Fruit fly (Drosophila melanogaster) whole organism, embryonic: ENCODE data around the gene Srp9.

Experiments used
- Adf1 ChIP-seq: fragments of 200-800 bp; sonication (Bioruptor generic); IDR thresholded peaks from 2 replicates; pipeline ENCODE4 v1.3.6; 2022; ENCODE audit warnings: missing biosample characterization, missing genetic modification characterization
- BEAF-32 ChIP-seq: fragments of 200-800 bp; sonication (Bioruptor generic); optimal IDR thresholded peaks from 3 replicates; lab custom pipeline; 2017; ENCODE audit warnings: missing biosample characterization, missing genetic modification characterization, mild to moderate bottlenecking, moderate library complexity, missing genetic modification reagents
- Bgb ChIP-seq: fragments of 200-800 bp; sonication (Bioruptor generic); IDR thresholded peaks from 2 replicates; pipeline ENCODE4 v1.3.6; 2022; ENCODE audit warnings: missing biosample characterization, missing genetic modification characterization; ENCODE audit not compliant: partially characterized antibody
- C15 ChIP-seq: fragments of 200-800 bp; sonication (Bioruptor generic); IDR thresholded peaks from 3 replicates; pipeline ENCODE4 v1.3.6; 2022; ENCODE audit warnings: missing biosample characterization, missing genetic modification characterization
- CG10543 ChIP-seq: fragments of 200-800 bp; sonication (Bioruptor generic); optimal IDR thresholded peaks from 3 replicates; lab custom pipeline; 2017; ENCODE audit warnings: missing biosample characterization, mild to moderate bottlenecking, missing genetic modification characterization, moderate library complexity
- CG1233 ChIP-seq: fragments of 200-800 bp; sonication (Bioruptor generic); optimal IDR thresholded peaks from 4 replicates; lab custom pipeline; 2018; ENCODE audit warnings: missing biosample characterization, mild to moderate bottlenecking, missing genetic modification characterization
- CG12744 ChIP-seq: fragments of 200-800 bp; sonication (Bioruptor generic); optimal IDR thresholded peaks from 2 replicates; lab custom pipeline; 2016; ENCODE audit warnings: missing biosample characterization, missing genetic modification characterization
- CG13296 ChIP-seq: fragments of 200-800 bp; sonication (Bioruptor generic); optimal IDR thresholded peaks from 3 replicates; lab custom pipeline; 2018; ENCODE audit warnings: missing biosample characterization, mild to moderate bottlenecking, missing genetic modification characterization
- CG14965 ChIP-seq: fragments of 200-800 bp; sonication (Bioruptor generic); optimal IDR thresholded peaks from 2 replicates; lab custom pipeline; 2016; ENCODE audit warnings: missing biosample characterization, missing genetic modification characterization, borderline replicate concordance
- CG15479 ChIP-seq: fragments of 200-800 bp; sonication (Bioruptor generic); optimal IDR thresholded peaks from 3 replicates; lab custom pipeline; 2019; ENCODE audit warnings: missing biosample characterization, mild to moderate bottlenecking, missing genetic modification characterization, moderate library complexity
- CG1602 ChIP-seq: fragments of 200-800 bp; sonication (Bioruptor generic); optimal IDR thresholded peaks from 3 replicates; lab custom pipeline; 2016; ENCODE audit warnings: missing biosample characterization, missing genetic modification characterization
- CG16779 ChIP-seq: fragments of 200-800 bp; sonication (Bioruptor generic); IDR thresholded peaks from 2 replicates; pipeline ENCODE4 v1.3.6; 2022; ENCODE audit warnings: missing biosample characterization, missing genetic modification characterization
- CG1832 ChIP-seq: fragments of 200-800 bp; sonication (Bioruptor generic); optimal IDR thresholded peaks from 2 replicates; lab custom pipeline; 2017; ENCODE audit warnings: missing biosample characterization, mild to moderate bottlenecking, missing genetic modification characterization, inconsistent platforms
- CG31365 ChIP-seq: fragments of 200-800 bp; sonication (Bioruptor generic); optimal IDR thresholded peaks from 2 replicates; lab custom pipeline; 2018; ENCODE audit warnings: missing biosample characterization, mild to moderate bottlenecking, missing genetic modification characterization
- CG34422 ChIP-seq: fragments of 200-800 bp; sonication (Bioruptor generic); IDR thresholded peaks from 3 replicates; pipeline ENCODE4 v1.3.6; 2022; ENCODE audit warnings: missing biosample characterization, missing genetic modification characterization
- CG43689 ChIP-seq: fragments of 200-800 bp; sonication (Bioruptor generic); IDR thresholded peaks from 2 replicates; pipeline ENCODE4 v1.3.6; 2022; ENCODE audit warnings: missing biosample characterization, missing genetic modification characterization
- CG4617 ChIP-seq: fragments of 200-800 bp; sonication (Bioruptor generic); optimal IDR thresholded peaks from 3 replicates; lab custom pipeline; 2016; ENCODE audit warnings: missing biosample characterization, missing genetic modification characterization, borderline replicate concordance
- CG7928 ChIP-seq: fragments of 200-800 bp; sonication (Bioruptor generic); optimal IDR thresholded peaks from 2 replicates; lab custom pipeline; 2017; ENCODE audit warnings: missing biosample characterization, mild to moderate bottlenecking, missing genetic modification characterization
- CG8290 ChIP-seq, 3 experiments: fragments of 200-800 bp; sonication (Bioruptor generic); optimal IDR thresholded peaks; 2 replicates each; lab custom pipeline; 2016 to 2019; ENCODE audit warnings: missing biosample characterization in 3 of 3, missing genetic modification characterization in 3 of 3, mild to moderate bottlenecking in 2 of 3, moderate library complexity in 1 of 3
- CG8359 ChIP-seq: fragments of 200-800 bp; sonication (Bioruptor generic); optimal IDR thresholded peaks from 2 replicates; lab custom pipeline; 2017; ENCODE audit warnings: missing biosample characterization, mild to moderate bottlenecking, missing genetic modification characterization, borderline replicate concordance
- CG8924 ChIP-seq: fragments of 200-800 bp; optimal IDR thresholded peaks from 3 replicates; lab custom pipeline; 2019; ENCODE audit warnings: missing biosample characterization, mild to moderate bottlenecking, missing genetic modification characterization, moderate library complexity
- CTCF ChIP-seq: fragments of 200-800 bp; sonication (Bioruptor generic); optimal IDR thresholded peaks from 2 replicates; lab custom pipeline; 2017; ENCODE audit warnings: missing biosample characterization, mild to moderate bottlenecking, missing genetic modification characterization, moderate library complexity
- CkIIα-i1 ChIP-seq: fragments of 200-800 bp; sonication (Bioruptor generic); IDR thresholded peaks from 2 replicates; pipeline ENCODE4 v1.3.6; 2022; ENCODE audit warnings: missing biosample characterization, missing genetic modification characterization
- D ChIP-seq, 2 experiments: fragments of 200-800 bp in 1 of 2; fragments of >200 bp in 1 of 2; sonication (Bioruptor generic) in 1 of 2; optimal IDR thresholded peaks; 2 replicates in 1 of 2; 3 replicates in 1 of 2; lab custom pipeline; 2017; ENCODE audit warnings: mild to moderate bottlenecking in 1 of 2, missing biosample characterization in 1 of 2, missing genetic modification characterization in 1 of 2, missing genetic modification reagents in 1 of 2
- Dip3 ChIP-seq: fragments of 200-800 bp; sonication (Bioruptor generic); optimal IDR thresholded peaks from 3 replicates; lab custom pipeline; 2016; ENCODE audit warnings: missing biosample characterization, missing genetic modification characterization
- Eip74EF ChIP-seq, 2 experiments: fragments of 200-800 bp in 1 of 2; fragments of >200 bp in 1 of 2; sonication (Bioruptor generic) in 1 of 2; optimal IDR thresholded peaks; 2 replicates each; lab custom pipeline; 2017 to 2019; ENCODE audit warnings: missing biosample characterization in 2 of 2, missing genetic modification characterization in 2 of 2, mild to moderate bottlenecking in 1 of 2, moderate library complexity in 1 of 2
- GATAe ChIP-seq: fragments of 200-800 bp; sonication (Bioruptor generic); conservative IDR thresholded peaks from 2 replicates; pipeline ENCODE4 v1.3.6; 2022; ENCODE audit warnings: missing biosample characterization, missing genetic modification characterization
- Kr ChIP-seq: fragments of 200-800 bp; sonication (Bioruptor generic); optimal IDR thresholded peaks from 2 replicates; lab custom pipeline; 2017; ENCODE audit warnings: missing biosample characterization, mild to moderate bottlenecking, missing genetic modification characterization
- Lpt ChIP-seq: fragments of >200 bp; optimal IDR thresholded peaks from 2 replicates; lab custom pipeline; 2018; ENCODE audit warnings: missing biosample characterization, missing genetic modification characterization
- Mrtf ChIP-seq: fragments of 200-800 bp; sonication (Bioruptor generic); IDR thresholded peaks from 3 replicates; pipeline ENCODE4 v1.3.6; 2022; ENCODE audit warnings: missing biosample characterization, missing genetic modification characterization
- NFAT ChIP-seq: fragments of 200-800 bp; sonication (Bioruptor generic); IDR thresholded peaks from 2 replicates; pipeline ENCODE4 v1.3.6; 2022; ENCODE audit warnings: missing biosample characterization, missing genetic modification characterization
- Nf-YA ChIP-seq: fragments of 200-800 bp; sonication (Bioruptor generic); IDR thresholded peaks from 2 replicates; pipeline ENCODE4 v1.3.6; 2022; ENCODE audit warnings: missing biosample characterization, missing genetic modification characterization
- Oli ChIP-seq: fragments of 200-800 bp; sonication (Bioruptor generic); optimal IDR thresholded peaks from 2 replicates; lab custom pipeline; 2018; ENCODE audit warnings: missing biosample characterization, mild to moderate bottlenecking, missing genetic modification characterization, moderate library complexity
- Six4 ChIP-seq: fragments of 200-800 bp; sonication (Bioruptor generic); optimal IDR thresholded peaks from 2 replicates; lab custom pipeline; 2016; ENCODE audit warnings: missing biosample characterization, missing genetic modification characterization
- Sox100B ChIP-seq: fragments of 200-800 bp; sonication (Bioruptor generic); optimal IDR thresholded peaks from 3 replicates; lab custom pipeline; 2018; ENCODE audit warnings: missing biosample characterization, mild to moderate bottlenecking, missing genetic modification characterization
- chn ChIP-seq: fragments of 200-800 bp; sonication (Bioruptor generic); optimal IDR thresholded peaks from 2 replicates; lab custom pipeline; 2016; ENCODE audit warnings: missing biosample characterization, missing genetic modification characterization
- dimm ChIP-seq: fragments of 200-800 bp; sonication (Bioruptor generic); IDR thresholded peaks from 2 replicates; pipeline ENCODE4 v1.3.6; 2022; ENCODE audit warnings: missing biosample characterization, missing genetic modification characterization
- dysf ChIP-seq: fragments of 200-800 bp; sonication (Bioruptor generic); IDR thresholded peaks from 3 replicates; pipeline ENCODE4 v1.3.6; 2022; ENCODE audit warnings: missing biosample characterization, missing genetic modification characterization
- fd3F ChIP-seq: fragments of 200-800 bp; sonication (Bioruptor generic); optimal IDR thresholded peaks from 2 replicates; lab custom pipeline; 2018; ENCODE audit warnings: missing biosample characterization, mild to moderate bottlenecking, missing genetic modification characterization, moderate library complexity
- ftz-f1 ChIP-seq: fragments of 200-800 bp; sonication (Bioruptor generic); optimal IDR thresholded peaks from 2 replicates; lab custom pipeline; 2016; ENCODE audit warnings: missing biosample characterization, missing genetic modification characterization
- hkb ChIP-seq, 2 experiments: fragments of 200-800 bp in 1 of 2; fragments of >200 bp in 1 of 2; sonication (Bioruptor generic) in 1 of 2; IDR thresholded peaks in 1 of 2; optimal IDR thresholded peaks in 1 of 2; 2 replicates each; pipeline versions ENCODE4 v1.3.6 to Lab custom; 2017 to 2022; ENCODE audit warnings: missing biosample characterization in 1 of 2, missing genetic modification characterization in 1 of 2
- mld ChIP-seq: fragments of 200-800 bp; sonication (Bioruptor generic); IDR thresholded peaks from 3 replicates; pipeline ENCODE4 v1.3.6; 2022; ENCODE audit warnings: missing biosample characterization, missing genetic modification characterization; ENCODE audit not compliant: partially characterized antibody
- pb ChIP-seq: fragments of 200-800 bp; sonication (Bioruptor generic); optimal IDR thresholded peaks from 3 replicates; lab custom pipeline; 2016; ENCODE audit warnings: missing biosample characterization, missing genetic modification characterization
- unc-4 ChIP-seq: fragments of 200-800 bp; sonication (Bioruptor generic); IDR thresholded peaks from 2 replicates; pipeline ENCODE4 v1.3.6; 2022; ENCODE audit warnings: missing biosample characterization, missing genetic modification characterization; ENCODE audit not compliant: partially characterized antibody
- vnd ChIP-seq: fragments of 200-800 bp; sonication (Bioruptor generic); IDR thresholded peaks from 3 replicates; pipeline ENCODE4 v1.3.6; 2022; ENCODE audit warnings: missing biosample characterization, missing genetic modification characterization; ENCODE audit not compliant: partially characterized antibody
- wdn ChIP-seq: fragments of 200-800 bp; sonication (Bioruptor generic); IDR thresholded peaks from 2 replicates; pipeline ENCODE4 v1.3.6; 2022; ENCODE audit warnings: missing biosample characterization, missing genetic modification characterization
- wor ChIP-seq: fragments of 200-800 bp; sonication (Bioruptor generic); IDR thresholded peaks from 2 replicates; pipeline ENCODE4 v1.3.6; 2022; ENCODE audit warnings: missing biosample characterization, missing genetic modification characterization

Srp9 gene

DNA sequence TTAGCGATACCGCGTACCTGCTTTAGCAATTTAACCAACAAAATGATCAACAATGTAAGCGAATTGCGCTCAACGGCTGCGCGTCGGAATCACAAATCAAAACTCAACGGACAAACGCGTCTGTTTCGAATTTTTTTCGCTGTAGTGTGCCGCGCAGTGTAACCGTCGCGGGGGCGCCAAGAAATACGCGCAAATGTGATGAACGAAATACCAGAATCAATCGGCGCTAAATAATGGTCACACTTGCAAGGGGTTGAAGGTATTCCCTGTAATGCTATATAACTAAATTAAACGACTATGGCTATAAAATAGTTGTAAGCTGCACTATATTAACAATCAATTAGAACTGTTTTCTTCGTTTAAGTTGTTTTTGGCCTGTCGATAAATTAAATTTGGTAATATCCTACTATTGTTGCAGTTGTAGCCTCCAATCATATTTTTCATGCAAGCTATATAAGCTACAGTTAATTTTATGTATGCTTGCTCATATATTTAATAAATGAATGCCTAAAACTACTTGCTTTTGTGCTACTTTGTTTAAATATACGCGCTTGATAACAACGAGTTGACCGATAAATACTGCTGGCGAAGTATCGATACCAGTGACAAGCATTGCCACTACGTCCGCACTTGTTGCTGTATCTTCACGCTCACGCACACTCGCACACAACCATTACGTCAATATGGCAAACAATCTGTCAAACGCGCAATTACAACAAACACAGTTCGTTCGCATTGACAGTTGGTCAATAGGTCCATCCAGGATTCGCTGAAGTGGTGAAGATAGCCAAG lies 24.2 kb upstream of the Srp9 start, which contains the start of the genes pbl and CG8281 (continued):
- no peak for TF ChIP-seq pb (GFP tag; lab: Kevin White, UChicago)
- TF ChIP-seq CG43689 (GFP tag; lab: Robert Waterston, UW) = no peak
- no peak for TF ChIP-seq CG1832 (GFP tag; lab: Kevin White, UChicago)
- peak; percentile 34 for TF ChIP-seq CG7928 (GFP tag; lab: Kevin White, UChicago)
- no peak for TF ChIP-seq Eip74EF (GFP tag; optimal IDR thresholded peaks at IDR 0.05; lab: Kevin White, UChicago)
- no peak for TF ChIP-seq CG13296 (GFP tag; lab: Kevin White, UChicago)
- TF ChIP-seq CG16779 (GFP tag; lab: Robert Waterston, UW) = no peak
- TF ChIP-seq wor (GFP tag; lab: Robert Waterston, UW) = no peak
- no peak for TF ChIP-seq dimm (GFP tag; lab: Robert Waterston, UW)
- peak; percentile 47 for TF ChIP-seq fd3F
- peak; percentile 9 for TF ChIP-seq Dip3 (GFP tag; lab: Kevin White, UChicago)
- TF ChIP-seq GATAe = no peak
- TF ChIP-seq wdn (GFP tag; lab: Robert Waterston, UW) = peak; percentile 52; the same call in 1 of the 2 replicates
- peak; percentile 38; the same call in 2 of the 3 replicates for TF ChIP-seq vnd (GFP tag; lab: Robert Waterston, UW)
- no peak for TF ChIP-seq CTCF (GFP tag; lab: Kevin White, UChicago)
- peak; percentile 79 for TF ChIP-seq unc-4 (GFP tag; lab: Robert Waterston, UW)
- TF ChIP-seq Kr = no peak
- TF ChIP-seq C15 (GFP tag; lab: Robert Waterston, UW) = no peak
- no peak for TF ChIP-seq Lpt (GFP tag; lab: Kevin White, UChicago)
- no peak for TF ChIP-seq Mrtf
- TF ChIP-seq CG34422 (GFP tag; lab: Robert Waterston, UW) = 0 out of 3 replicates have a peak, but pooled peaks have one; percentile 36
- TF ChIP-seq Six4 (GFP tag; lab: Kevin White, UChicago) = peak; percentile 1
- peak; percentile 35 for TF ChIP-seq chn
- no peak for TF ChIP-seq ftz-f1 (GFP tag; lab: Kevin White, UChicago)
- peak; percentile 20 for TF ChIP-seq CG10543 (GFP tag; lab: Kevin White, UChicago)
- TF ChIP-seq BEAF-32 = peak; percentile 88
- no peak for TF ChIP-seq Sox100B (GFP tag; lab: Kevin White, UChicago)
- peak; percentile 29 for TF ChIP-seq CG1233 (GFP tag; lab: Kevin White, UChicago)
- no peak for TF ChIP-seq CG15479
- no peak for TF ChIP-seq CkIIα-i1 (GFP tag; lab: Robert Waterston, UW)
- no peak for TF ChIP-seq CG8359 (GFP tag; lab: Kevin White, UChicago)
- no peak for TF ChIP-seq CG14965 (GFP tag; lab: Kevin White, UChicago)
- no peak for TF ChIP-seq hkb (optimal IDR thresholded peaks at IDR 0.05; lab: Kevin White, UChicago)
- TF ChIP-seq hkb (GFP tag; IDR thresholded peaks at IDR 0.05; lab: Robert Waterston, UW) = peak; percentile 62
- TF ChIP-seq mld (GFP tag; lab: Robert Waterston, UW) = peak; percentile 54; the same call in 1 of the 3 replicates
- peak; percentile 24; the same call in 1 of the 2 replicates for TF ChIP-seq Adf1 (GFP tag; lab: Robert Waterston, UW)
- peak; percentile 78 for TF ChIP-seq Bgb (GFP tag; lab: Robert Waterston, UW)
- TF ChIP-seq CG31365 (tag; lab: Kevin White, UChicago) = no peak
- peak; percentile 58 for TF ChIP-seq CG8924 (tag; lab: Kevin White, UChicago)
- no peak for TF ChIP-seq D (optimal IDR thresholded peaks at IDR 0.05; lab: Kevin White, UChicago)
- TF ChIP-seq D (GFP tag; optimal IDR thresholded peaks at IDR 0.05; lab: Kevin White, UChicago) = no peak
- peak; percentile 48; the same call in 1 of the 3 replicates for TF ChIP-seq dysf (GFP tag; lab: Robert Waterston, UW)
- TF ChIP-seq CG1602 (GFP tag; lab: Kevin White, UChicago) = peak; percentile 2
- peak; percentile 47 for TF ChIP-seq CG4617
- peak; percentile 45; the same call in 1 of the 2 replicates for TF ChIP-seq NFAT (GFP tag; lab: Robert Waterston, UW)
- TF ChIP-seq Nf-YA (GFP tag; lab: Robert Waterston, UW) = no peak
- no peak for TF ChIP-seq CG8290 (GFP tag; optimal IDR thresholded peaks at IDR 0.05; lab: Kevin White, UChicago)
- TF ChIP-seq CG8290 (tag; optimal IDR thresholded peaks at IDR 0.05; lab: Kevin White, UChicago) = peak in 1 of 2 experiments; percentile 29
- TF ChIP-seq Oli = peak; percentile 29
- no peak for TF ChIP-seq CG12744 (GFP tag; lab: Kevin White, UChicago)
